Worm (Caenorhabditis elegans) whole organism, young adult: ENCODE data around the gene txt-17.

Experiments
- hlh-26 ChIP-seq: fragments of 200-800 bp; sonication (Bioruptor generic); conservative IDR thresholded peaks from 2 replicates; pipeline ENCODE4 v1.3.6; 2022; ENCODE audit warnings: missing genetic modification reagents, missing genetic modification characterization, missing compliant biosample characterization
- hsf-1 ChIP-seq: fragments of 200-800 bp; sonication (Bioruptor generic); IDR thresholded peaks from 2 replicates; pipeline ENCODE4 v1.3.6; 2022; ENCODE audit warnings: missing genetic modification reagents, missing genetic modification characterization, missing compliant biosample characterization

ce11 chrV:7009461-7009860 lies 43.5 kb downstream of the txt-17 start, which contains the start of gene C33G8.2:
- no peak for TF ChIP-seq hlh-26 (GFP tag; lab: Robert Waterston, UW)
- no peak for TF ChIP-seq hsf-1
